Fruit fly (Drosophila melanogaster): ENCODE data around the gene Aps.

Gene Aps

DNA sequence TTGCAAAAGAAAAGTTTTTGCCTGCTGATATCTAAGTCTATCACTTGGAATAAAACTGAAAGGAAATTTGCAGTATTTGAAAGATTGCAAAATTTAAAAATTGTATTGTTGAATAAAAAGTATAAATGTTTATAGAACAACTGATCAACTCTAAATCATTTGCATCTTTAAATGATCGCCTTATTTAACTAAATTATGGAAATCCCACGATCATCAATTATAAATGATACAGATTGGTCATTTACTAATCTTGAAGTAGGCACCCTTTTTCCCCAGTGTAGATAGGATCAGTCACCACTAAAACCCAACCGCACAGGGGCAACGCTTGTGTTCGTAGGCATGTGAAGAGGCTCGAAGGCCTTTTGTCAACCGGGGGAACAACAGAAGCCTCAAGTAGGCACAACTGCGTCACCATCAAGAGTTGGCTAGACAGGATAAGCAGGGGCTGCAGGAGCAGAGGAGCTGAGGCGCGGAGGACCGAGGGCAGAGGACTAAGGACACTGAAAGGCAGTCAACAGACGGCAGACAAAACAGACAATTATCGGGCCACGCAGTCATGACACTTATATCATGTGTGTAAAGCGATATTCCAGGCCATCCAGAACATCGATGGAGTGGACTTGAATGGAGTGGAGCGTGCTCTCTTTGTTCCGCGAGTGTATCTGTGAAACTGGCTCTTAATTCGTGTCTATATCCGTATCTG is 51.0 kb downstream of the Aps start:
- TF ChIP-seq Hr83 (GFP tag; optimal IDR thresholded peaks at IDR 0.05; ENCODE audit: poor library complexity, severe bottlenecking) (no peak), Abd-B (GFP tag; optimal IDR thresholded peaks at IDR 0.05) (no peak), jim (GFP tag; optimal IDR thresholded peaks at IDR 0.05) (no peak), foxo (GFP tag; optimal IDR thresholded peaks at IDR 0.05) (peak in 1 of 2 experiments; percentile 8), brk (GFP tag; optimal IDR thresholded peaks at IDR 0.05) (no peak), fru (GFP tag; optimal IDR thresholded peaks at IDR 0.05) (no peak), usp (GFP tag; optimal IDR thresholded peaks at IDR 0.05) (no peak), sv (GFP tag; optimal IDR thresholded peaks at IDR 0.05) (peak; percentile 14), pan (optimal IDR thresholded peaks at IDR 0.05) (no peak), GATAd (GFP tag; optimal IDR thresholded peaks at IDR 0.05) (no peak), lola (GFP tag; optimal IDR thresholded peaks at IDR 0.05) (no peak), rgr (GFP tag; optimal IDR thresholded peaks at IDR 0.05) (peak; percentile 15), OdsH (GFP tag; optimal IDR thresholded peaks at IDR 0.05) (no peak), woc (GFP tag; optimal IDR thresholded peaks at IDR 0.05) (no peak), CrebA (GFP tag; optimal IDR thresholded peaks at IDR 0.05; ENCODE audit: borderline replicate concordance) (no peak), h (GFP tag; optimal IDR thresholded peaks at IDR 0.05) (no peak), Hnf4 (GFP tag; optimal IDR thresholded peaks at IDR 0.05) (no peak), HLH106 (tag; optimal IDR thresholded peaks at IDR 0.05) (no peak), Dfd (GFP tag; optimal IDR thresholded peaks at IDR 0.05) (no peak), sage (GFP tag; optimal IDR thresholded peaks at IDR 0.05) (no peak), ey (GFP tag; optimal IDR thresholded peaks at IDR 0.05) (no peak), dsf (GFP tag; optimal IDR thresholded peaks at IDR 0.05; ENCODE audit: borderline replicate concordance) (no peak), br (GFP tag; optimal IDR thresholded peaks at IDR 0.05) (no peak)

DNA sequence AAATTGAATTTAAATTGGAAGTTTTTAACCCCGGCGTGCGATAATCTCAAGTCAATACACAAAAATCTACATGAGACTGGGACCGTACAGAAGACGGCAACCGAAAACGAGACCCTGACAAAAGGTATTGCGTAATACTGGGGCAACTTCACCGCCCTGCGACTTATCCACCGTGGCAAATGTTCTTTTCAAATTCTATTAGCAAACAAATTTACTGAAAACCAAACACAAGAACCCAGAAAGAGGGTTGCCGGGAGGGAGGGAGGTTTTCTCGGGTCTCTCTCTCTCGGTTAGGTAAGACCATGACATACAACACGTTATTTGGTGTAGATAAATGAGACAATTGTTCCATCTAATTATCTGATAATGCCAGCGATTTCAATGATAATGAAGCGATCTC is 53.2 kb downstream of the Aps start:
- TF ChIP-seq foxo (GFP tag; optimal IDR thresholded peaks at IDR 0.05): no peak
- TF ChIP-seq dsf (GFP tag; optimal IDR thresholded peaks at IDR 0.05; ENCODE audit: borderline replicate concordance): no peak
- TF ChIP-seq Hr78 (GFP tag; optimal IDR thresholded peaks at IDR 0.05): no peak
- TF ChIP-seq OdsH (GFP tag; optimal IDR thresholded peaks at IDR 0.05): no peak
- TF ChIP-seq usp (GFP tag; optimal IDR thresholded peaks at IDR 0.05): no peak
- no peak for TF ChIP-seq CG9705 (GFP tag; optimal IDR thresholded peaks at IDR 0.05)
- TF ChIP-seq HLH106 (tag; optimal IDR thresholded peaks at IDR 0.05): no peak
- no peak for TF ChIP-seq Rel (GFP tag; optimal IDR thresholded peaks at IDR 0.05)
- no peak for TF ChIP-seq Rel (tag; optimal IDR thresholded peaks at IDR 0.05)
- no peak for TF ChIP-seq CrebA (GFP tag; optimal IDR thresholded peaks at IDR 0.05; ENCODE audit: borderline replicate concordance)
- TF ChIP-seq ey (GFP tag; optimal IDR thresholded peaks at IDR 0.05): no peak
- TF ChIP-seq brk (GFP tag; optimal IDR thresholded peaks at IDR 0.05): no peak
- TF ChIP-seq Myc (optimal IDR thresholded peaks at IDR 0.05): no peak
- no peak for TF ChIP-seq dmrt93B (GFP tag; optimal IDR thresholded peaks at IDR 0.05)
- TF ChIP-seq Abd-B (GFP tag; optimal IDR thresholded peaks at IDR 0.05): no peak
- no peak for TF ChIP-seq Sp1 (GFP tag; optimal IDR thresholded peaks at IDR 0.05)
